Fruit fly (Drosophila melanogaster) whole organism, embryonic: Measurements from ENCODE around the gene CG13654.

ENCODE experiments used
- Aef1 ChIP-seq: fragments of 200-800 bp; sonication (Bioruptor generic); IDR thresholded peaks from 3 replicates; pipeline ENCODE4 v1.3.6; 2022; ENCODE audit warnings: missing biosample characterization, missing genetic modification characterization
- Antp ChIP-seq: fragments of 200-800 bp; sonication (Bioruptor generic); optimal IDR thresholded peaks from 3 replicates; lab custom pipeline; 2016; ENCODE audit warnings: missing biosample characterization, missing genetic modification characterization
- B-H1 ChIP-seq: fragments of 200-800 bp; sonication (Bioruptor generic); IDR thresholded peaks from 3 replicates; pipeline ENCODE4 v1.3.6; 2022; ENCODE audit warnings: missing biosample characterization, missing genetic modification characterization
- CG10267 ChIP-seq: fragments of 200-800 bp; sonication (Bioruptor generic); optimal IDR thresholded peaks from 2 replicates; lab custom pipeline; 2018; ENCODE audit warnings: missing biosample characterization, mild to moderate bottlenecking, missing genetic modification characterization, moderate library complexity
- CG10274 ChIP-seq: fragments of 200-800 bp; sonication (Bioruptor generic); optimal IDR thresholded peaks from 3 replicates; lab custom pipeline; 2017; ENCODE audit warnings: missing biosample characterization, mild to moderate bottlenecking, missing genetic modification characterization
- CG1832 ChIP-seq: fragments of 200-800 bp; sonication (Bioruptor generic); optimal IDR thresholded peaks from 2 replicates; lab custom pipeline; 2017; ENCODE audit warnings: missing biosample characterization, mild to moderate bottlenecking, missing genetic modification characterization, inconsistent platforms
- CG2875 ChIP-seq: fragments of 200-800 bp; sonication (Bioruptor generic); optimal IDR thresholded peaks from 2 replicates; lab custom pipeline; 2017; ENCODE audit warnings: missing biosample characterization, mild to moderate bottlenecking, missing genetic modification characterization, missing genetic modification reagents
- CG34376 ChIP-seq: fragments of 200-800 bp; sonication (Bioruptor generic); optimal IDR thresholded peaks from 2 replicates; lab custom pipeline; 2018; ENCODE audit warnings: missing biosample characterization, mild to moderate bottlenecking, missing genetic modification characterization
- CG3995 ChIP-seq: fragments of 200-800 bp; sonication (Bioruptor generic); optimal IDR thresholded peaks from 3 replicates; lab custom pipeline; 2016; ENCODE audit warnings: missing biosample characterization, missing genetic modification characterization
- CG7745 ChIP-seq: fragments of 200-800 bp; sonication (Bioruptor generic); optimal IDR thresholded peaks from 2 replicates; lab custom pipeline; 2018; ENCODE audit warnings: missing biosample characterization, mild to moderate bottlenecking, missing genetic modification characterization, moderate library complexity
- CG8388 ChIP-seq: fragments of 200-800 bp; sonication (Bioruptor generic); optimal IDR thresholded peaks from 2 replicates; lab custom pipeline; 2019; ENCODE audit warnings: missing biosample characterization, mild to moderate bottlenecking, missing genetic modification characterization, moderate library complexity
- D19A ChIP-seq: fragments of 200-800 bp; optimal IDR thresholded peaks from 3 replicates; lab custom pipeline; 2019; ENCODE audit warnings: missing biosample characterization, mild to moderate bottlenecking, missing genetic modification characterization, moderate library complexity
- Doc3 ChIP-seq: fragments of 200-800 bp; sonication (Bioruptor generic); IDR thresholded peaks from 3 replicates; pipeline ENCODE4 v1.3.6; 2022; ENCODE audit warnings: missing biosample characterization, missing genetic modification characterization; ENCODE audit not compliant: partially characterized antibody
- E2f2 ChIP-seq: fragments of 200-800 bp; sonication (Bioruptor generic); IDR thresholded peaks from 2 replicates; pipeline ENCODE4 v1.3.6; 2022; ENCODE audit warnings: missing biosample characterization, missing genetic modification characterization
- Eip74EF ChIP-seq, 2 experiments: fragments of 200-800 bp in 1 of 2; fragments of >200 bp in 1 of 2; sonication (Bioruptor generic) in 1 of 2; optimal IDR thresholded peaks; 2 replicates each; lab custom pipeline; 2017 to 2019; ENCODE audit warnings: missing biosample characterization in 2 of 2, missing genetic modification characterization in 2 of 2, mild to moderate bottlenecking in 1 of 2, moderate library complexity in 1 of 2
- GATAe ChIP-seq: fragments of 200-800 bp; sonication (Bioruptor generic); conservative IDR thresholded peaks from 2 replicates; pipeline ENCODE4 v1.3.6; 2022; ENCODE audit warnings: missing biosample characterization, missing genetic modification characterization
- H15 ChIP-seq: fragments of 200-800 bp; sonication (Bioruptor generic); IDR thresholded peaks from 3 replicates; pipeline ENCODE4 v1.3.6; 2022; ENCODE audit warnings: missing biosample characterization, missing genetic modification characterization
- HLH54F ChIP-seq: fragments of 200-800 bp; sonication (Bioruptor generic); optimal IDR thresholded peaks from 3 replicates; lab custom pipeline; 2016; ENCODE audit warnings: missing biosample characterization, missing genetic modification characterization
- Hmr ChIP-seq: fragments of 200-800 bp; sonication (Bioruptor generic); optimal IDR thresholded peaks from 3 replicates; lab custom pipeline; 2017; ENCODE audit warnings: mild to moderate bottlenecking, missing biosample characterization, missing genetic modification reagents, missing genetic modification characterization
- Kr ChIP-seq: fragments of 200-800 bp; sonication (Bioruptor generic); optimal IDR thresholded peaks from 2 replicates; lab custom pipeline; 2017; ENCODE audit warnings: missing biosample characterization, mild to moderate bottlenecking, missing genetic modification characterization
- Mad ChIP-seq: fragments of 200-800 bp; sonication (Bioruptor generic); optimal IDR thresholded peaks from 2 replicates; lab custom pipeline; 2016; ENCODE audit warnings: missing biosample characterization, missing genetic modification characterization
- Meics ChIP-seq: fragments of 200-800 bp; sonication (Bioruptor generic); optimal IDR thresholded peaks from 2 replicates; lab custom pipeline; 2017; ENCODE audit warnings: missing biosample characterization, mild to moderate bottlenecking, missing genetic modification characterization
- Oli ChIP-seq: fragments of 200-800 bp; sonication (Bioruptor generic); optimal IDR thresholded peaks from 2 replicates; lab custom pipeline; 2018; ENCODE audit warnings: missing biosample characterization, mild to moderate bottlenecking, missing genetic modification characterization, moderate library complexity
- Sox102F ChIP-seq: fragments of 200-800 bp; sonication (Bioruptor generic); optimal IDR thresholded peaks from 2 replicates; lab custom pipeline; 2018; ENCODE audit warnings: missing biosample characterization, mild to moderate bottlenecking, missing genetic modification characterization, moderate library complexity
- Stat92E ChIP-seq, 3 experiments: fragments of >200 bp in 2 of 3; fragments of 200-800 bp in 1 of 3; sonication (Bioruptor generic) in 1 of 3; optimal IDR thresholded peaks; 2 replicates each; lab custom pipeline; 2017 to 2019; ENCODE audit warnings: missing biosample characterization in 3 of 3, missing genetic modification characterization in 3 of 3, mild to moderate bottlenecking in 1 of 3, moderate library complexity in 1 of 3
- ato ChIP-seq: fragments of 200-800 bp; sonication (Bioruptor generic); IDR thresholded peaks from 2 replicates; pipeline ENCODE4 v1.3.6; 2022; ENCODE audit warnings: missing biosample characterization, missing genetic modification characterization; ENCODE audit not compliant: partially characterized antibody
- crp ChIP-seq, 2 experiments: fragments of 200-800 bp; sonication (Bioruptor generic); optimal IDR thresholded peaks; 2 replicates in 1 of 2; 3 replicates in 1 of 2; lab custom pipeline; 2017; ENCODE audit warnings: missing biosample characterization in 2 of 2, missing genetic modification characterization in 2 of 2, mild to moderate bottlenecking in 1 of 2, moderate library complexity in 1 of 2
- cwo ChIP-seq: fragments of 200-800 bp; sonication (Bioruptor generic); optimal IDR thresholded peaks from 3 replicates; lab custom pipeline; 2017; ENCODE audit warnings: missing biosample characterization, missing genetic modification characterization, mild to moderate bottlenecking, moderate library complexity, missing genetic modification reagents
- dati ChIP-seq: fragments of 200-800 bp; sonication (Bioruptor generic); IDR thresholded peaks from 2 replicates; pipeline ENCODE4 v1.3.6; 2022; ENCODE audit warnings: missing biosample characterization, missing genetic modification characterization
- dm ChIP-seq: fragments of 200-800 bp; sonication (Bioruptor generic); optimal IDR thresholded peaks from 3 replicates; lab custom pipeline; 2016; ENCODE audit warnings: missing biosample characterization, missing genetic modification characterization
- en ChIP-seq: fragments of 200-800 bp; sonication (Bioruptor generic); optimal IDR thresholded peaks from 2 replicates; lab custom pipeline; 2016; ENCODE audit warnings: missing biosample characterization, missing genetic modification characterization
- esg ChIP-seq: fragments of 200-800 bp; sonication (Bioruptor generic); conservative IDR thresholded peaks from 2 replicates; pipeline ENCODE4 v1.3.6; 2022; ENCODE audit warnings: missing biosample characterization, missing genetic modification characterization
- exex ChIP-seq: fragments of 200-800 bp; sonication (Bioruptor generic); optimal IDR thresholded peaks from 4 replicates; lab custom pipeline; 2018; ENCODE audit warnings: missing biosample characterization, mild to moderate bottlenecking, missing genetic modification characterization, moderate library complexity
- fd3F ChIP-seq: fragments of 200-800 bp; sonication (Bioruptor generic); optimal IDR thresholded peaks from 2 replicates; lab custom pipeline; 2018; ENCODE audit warnings: missing biosample characterization, mild to moderate bottlenecking, missing genetic modification characterization, moderate library complexity
- grn ChIP-seq: fragments of 200-800 bp; sonication (Bioruptor generic); optimal IDR thresholded peaks from 3 replicates; lab custom pipeline; 2017; ENCODE audit warnings: missing biosample characterization, missing genetic modification characterization
- hbn ChIP-seq: fragments of 200-800 bp; sonication (Bioruptor generic); IDR thresholded peaks from 2 replicates; pipeline ENCODE4 v1.3.6; 2022; ENCODE audit warnings: missing biosample characterization, missing genetic modification characterization; ENCODE audit not compliant: partially characterized antibody
- her ChIP-seq: fragments of 200-800 bp; sonication (Bioruptor generic); optimal IDR thresholded peaks from 2 replicates; lab custom pipeline; 2016; ENCODE audit warnings: missing biosample characterization, missing genetic modification characterization
- lbe ChIP-seq: fragments of 200-800 bp; sonication (Bioruptor generic); optimal IDR thresholded peaks from 2 replicates; lab custom pipeline; 2016; ENCODE audit warnings: missing biosample characterization, mild to moderate bottlenecking, missing genetic modification characterization
- mirr ChIP-seq: fragments of 200-800 bp; sonication (Bioruptor generic); optimal IDR thresholded peaks from 3 replicates; lab custom pipeline; 2018; ENCODE audit warnings: missing biosample characterization, mild to moderate bottlenecking, missing genetic modification characterization
- onecut ChIP-seq: fragments of 200-800 bp; sonication (Bioruptor generic); IDR thresholded peaks from 2 replicates; pipeline ENCODE4 v1.3.6; 2022; ENCODE audit warnings: missing biosample characterization, missing genetic modification characterization
- pita ChIP-seq: fragments of 200-800 bp; sonication (Bioruptor generic); optimal IDR thresholded peaks from 2 replicates; lab custom pipeline; 2017; ENCODE audit warnings: missing biosample characterization, mild to moderate bottlenecking, missing genetic modification characterization
- pum ChIP-seq: fragments of 200-800 bp; sonication (Bioruptor generic); optimal IDR thresholded peaks from 2 replicates; lab custom pipeline; 2016; ENCODE audit warnings: missing biosample characterization, missing genetic modification characterization
- pzg ChIP-seq: fragments of 200-800 bp; sonication (Bioruptor generic); optimal IDR thresholded peaks from 3 replicates; lab custom pipeline; 2018; ENCODE audit warnings: missing biosample characterization, mild to moderate bottlenecking, missing genetic modification characterization, moderate library complexity
- sens ChIP-seq: fragments of 200-800 bp; sonication (Bioruptor generic); peaks from one replicate; lab custom pipeline; 2016; ENCODE audit warnings: missing biosample characterization, missing genetic modification characterization
- seq ChIP-seq: fragments of 200-800 bp; sonication (Bioruptor generic); IDR thresholded peaks from 2 replicates; pipeline ENCODE4 v1.3.6; 2022; ENCODE audit warnings: missing biosample characterization, missing genetic modification characterization
- slou ChIP-seq: fragments of 200-800 bp; sonication (Bioruptor generic); optimal IDR thresholded peaks from 3 replicates; lab custom pipeline; 2016; ENCODE audit warnings: missing biosample characterization, missing genetic modification characterization
- sr ChIP-seq: fragments of 200-800 bp; sonication (Bioruptor generic); IDR thresholded peaks from 3 replicates; pipeline ENCODE4 v1.3.6; 2022; ENCODE audit warnings: missing biosample characterization, missing genetic modification characterization
- tio ChIP-seq: fragments of 200-800 bp; sonication (Bioruptor generic); optimal IDR thresholded peaks from 2 replicates; lab custom pipeline; 2017; ENCODE audit warnings: missing biosample characterization, missing genetic modification characterization, inconsistent platforms
- wor ChIP-seq: fragments of 200-800 bp; sonication (Bioruptor generic); IDR thresholded peaks from 2 replicates; pipeline ENCODE4 v1.3.6; 2022; ENCODE audit warnings: missing biosample characterization, missing genetic modification characterization

The CG13654 gene

dm6 chr3R:25260670-25261069, 61.1 kb downstream of the CG13654 start:
- TF ChIP-seq exex (tag; lab: Kevin White, UChicago) (peak; percentile 97), Oli (no peak), lbe (GFP tag; lab: Kevin White, UChicago) (peak; percentile 21), sr (no peak), H15 (GFP tag; lab: Robert Waterston, UW) (no peak), GATAe (GFP tag; lab: Robert Waterston, UW) (peak; percentile 53; the same call in 1 of the 2 replicates), sens (GFP tag; lab: Kevin White, UChicago) (peak; percentile 48), grn (peak; percentile 53), mirr (GFP tag; lab: Kevin White, UChicago) (peak; percentile 93), CG7745 (tag; lab: Kevin White, UChicago) (no peak), pita (no peak), D19A (tag; lab: Kevin White, UChicago) (peak; percentile 52), HLH54F (GFP tag; lab: Kevin White, UChicago) (no peak), esg (no peak), pzg (GFP tag; lab: Kevin White, UChicago) (no peak), dm (GFP tag; lab: Kevin White, UChicago) (no peak), CG34376 (GFP tag; lab: Kevin White, UChicago) (peak; percentile 47), CG2875 (GFP tag; lab: Kevin White, UChicago) (no peak), Kr (no peak)

- TF ChIP-seq D19A (tag; lab: Kevin White, UChicago), result no peak
- TF ChIP-seq crp (GFP tag; optimal IDR thresholded peaks at IDR 0.05; lab: Kevin White, UChicago), result peak in 1 of 2 experiments; percentile 49
- no peak; the same call in 1 of the 2 replicates for TF ChIP-seq onecut (GFP tag; lab: Robert Waterston, UW)
- no peak for TF ChIP-seq dati (GFP tag; lab: Robert Waterston, UW)
- peak; percentile 35; the same call in 1 of the 2 replicates for TF ChIP-seq hbn (GFP tag; lab: Robert Waterston, UW)
- TF ChIP-seq Hmr (GFP tag; lab: Kevin White, UChicago), result peak; percentile 67
- no peak for TF ChIP-seq Kr
- peak; percentile 61 for TF ChIP-seq Mad (GFP tag; lab: Kevin White, UChicago)
- peak; percentile 28 for TF ChIP-seq Antp (GFP tag; lab: Kevin White, UChicago)
- TF ChIP-seq CG1832 (GFP tag; lab: Kevin White, UChicago), result no peak
- peak; percentile 61 for TF ChIP-seq Meics (GFP tag; lab: Kevin White, UChicago)
- peak; percentile 45 for TF ChIP-seq pum (GFP tag; lab: Kevin White, UChicago)
- TF ChIP-seq Sox102F, result peak; percentile 72
- TF ChIP-seq E2f2 (GFP tag; lab: Robert Waterston, UW), result peak; percentile 56; the same call in 1 of the 2 replicates
- peak; percentile 12 for TF ChIP-seq cwo (GFP tag; lab: Kevin White, UChicago)
- TF ChIP-seq CG10274, result no peak
- peak; percentile 43; the same call in 2 of the 3 replicates for TF ChIP-seq B-H1 (GFP tag; lab: Robert Waterston, UW)
- peak; percentile 53 for TF ChIP-seq Aef1 (GFP tag; lab: Robert Waterston, UW)
- peak; percentile 63 for TF ChIP-seq CG10267 (tag; lab: Kevin White, UChicago)
- TF ChIP-seq slou (GFP tag; lab: Kevin White, UChicago), result no peak
- peak; percentile 46; the same call in 1 of the 2 replicates for TF ChIP-seq wor
- no peak for TF ChIP-seq en
- TF ChIP-seq ato (GFP tag; lab: Robert Waterston, UW), result no peak
- TF ChIP-seq fd3F (GFP tag; lab: Kevin White, UChicago), result peak; percentile 47
- no peak for TF ChIP-seq Doc3
- no peak for TF ChIP-seq Eip74EF (GFP tag; optimal IDR thresholded peaks at IDR 0.05; lab: Kevin White, UChicago)
- TF ChIP-seq Stat92E (GFP tag; optimal IDR thresholded peaks at IDR 0.05; lab: Kevin White, UChicago), result no peak
- no peak for TF ChIP-seq tio (GFP tag; lab: Kevin White, UChicago)
- peak; percentile 55; the same call in 1 of the 2 replicates for TF ChIP-seq seq (GFP tag; lab: Robert Waterston, UW)
- peak; percentile 4 for TF ChIP-seq CG3995 (GFP tag; lab: Kevin White, UChicago)
- peak; percentile 55 for TF ChIP-seq CG8388 (GFP tag; lab: Kevin White, UChicago)
- TF ChIP-seq her (GFP tag; lab: Kevin White, UChicago), result peak; percentile 30
Measured at dm6 chr3R:25262322-25262761, 62.7 kb downstream of the CG13654 start, which contains the start of the genes Kdsr and CG11858. TSS of gene Kdsr (minus strand) at chr3R:25262498. TSS of gene CG11858 (plus strand) at chr3R:25262741.
